Worm (Caenorhabditis elegans) whole organism, L1 larva: ENCODE data around the gene ins-14.

ENCODE experiments used
- ama-1 ChIP-seq: fragments of 150-350 bp; optimal IDR thresholded peaks from 2 replicates; lab custom pipeline; 2014
- ces-1 ChIP-seq: fragments of 150-350 bp; optimal IDR thresholded peaks from 2 replicates; lab custom pipeline; 2014; ENCODE audit warnings: missing biosample characterization, missing genetic modification reagents, missing genetic modification characterization
- fos-1 ChIP-seq: fragments of 150-350 bp; optimal IDR thresholded peaks from 2 replicates; lab custom pipeline; 2014; ENCODE audit warnings: missing biosample characterization, missing genetic modification characterization
- lin-13 ChIP-seq: fragments of 150-350 bp; optimal IDR thresholded peaks from 2 replicates; lab custom pipeline; 2014; ENCODE audit warnings: missing biosample characterization, missing genetic modification reagents, missing genetic modification characterization
- lin-15B ChIP-seq: fragments of 150-350 bp; sonication (generic microtip); optimal IDR thresholded peaks from 3 replicates; lab custom pipeline; 2014; ENCODE audit warnings: missing biosample characterization, missing genetic modification characterization
- nhr-11 ChIP-seq: fragments of 150-350 bp; optimal IDR thresholded peaks from 2 replicates; lab custom pipeline; 2014; ENCODE audit warnings: missing biosample characterization, missing genetic modification characterization
- tbx-2 ChIP-seq: sonication (generic microtip); optimal IDR thresholded peaks from 2 replicates; lab custom pipeline; 2016; ENCODE audit warnings: missing genetic modification characterization, missing compliant biosample characterization
- zip-4 ChIP-seq: fragments of 200-800 bp; sonication (Bioruptor generic); optimal IDR thresholded peaks from 2 replicates; lab custom pipeline; 2018; ENCODE audit warnings: mild to moderate bottlenecking, missing genetic modification characterization, moderate library complexity, missing compliant biosample characterization
- ztf-11 ChIP-seq, 2 experiments: sonication (generic microtip); optimal IDR thresholded peaks; 2 replicates each; lab custom pipeline; 2016 to 2017; ENCODE audit warnings: missing genetic modification characterization in 2 of 2, missing biosample characterization in 1 of 2, missing compliant biosample characterization in 1 of 2

ce11 chrII:6788672-6789298 is 43.2 kb upstream of the ins-14 start, which contains the start of gene T13C2.3:
- TF ChIP-seq zip-4 (GFP tag; lab: Kevin White, UChicago) (no peak), tbx-2 (tag; lab: Kevin White, UChicago) (no peak), fos-1 (tag; lab: Kevin White, UChicago) (no peak), nhr-11 (tag; lab: Kevin White, UChicago) (no peak), ama-1 (no peak), ces-1 (GFP tag; lab: Kevin White, UChicago) (no peak), lin-15B (tag; lab: Kevin White, UChicago) (no peak), ztf-11 (tag; optimal IDR thresholded peaks at IDR 0.05; lab: Kevin White, UChicago) (no peak), lin-13 (GFP tag; lab: Kevin White, UChicago) (no peak)
